Worm (Caenorhabditis elegans) whole organism, L4 larva: Measurements from ENCODE around the gene T16H12.9.

Experiments
- F49E8.2 ChIP-seq: sonication (generic microtip); optimal IDR thresholded peaks from 2 replicates; lab custom pipeline; 2016; ENCODE audit warnings: missing compliant biosample characterization, mild to moderate bottlenecking, missing genetic modification characterization, borderline replicate concordance
- T26A8.4 ChIP-seq: fragments of 200-800 bp; sonication (Bioruptor generic); IDR thresholded peaks from 2 replicates; pipeline ENCODE4 v1.3.6; 2022; ENCODE audit warnings: missing genetic modification characterization, missing compliant biosample characterization
- ZK337.2 ChIP-seq: fragments of 200-800 bp; sonication (Bioruptor generic); IDR thresholded peaks from 2 replicates; pipeline ENCODE4 v1.3.6; 2022; ENCODE audit warnings: missing genetic modification reagents, missing genetic modification characterization, missing compliant biosample characterization
- aha-1 ChIP-seq: fragments of 150-350 bp; peaks from one replicate; lab custom pipeline; 2014; ENCODE audit warnings: missing biosample characterization, missing genetic modification characterization
- ama-1 ChIP-seq: fragments of 150-350 bp; optimal IDR thresholded peaks from 2 replicates; lab custom pipeline; 2014; ENCODE audit warnings: inconsistent platforms, mixed read lengths
- ceh-62 ChIP-seq: sonication (generic microtip); optimal IDR thresholded peaks from 2 replicates; lab custom pipeline; 2017; ENCODE audit warnings: missing biosample characterization, missing genetic modification characterization
- cey-2 ChIP-seq: sonication (generic microtip); optimal IDR thresholded peaks from 3 replicates; lab custom pipeline; 2017; ENCODE audit warnings: missing genetic modification characterization, mild to moderate bottlenecking, missing compliant biosample characterization, antibody characterized with exemption, borderline replicate concordance; ENCODE audit not compliant: insufficient read depth
- ctbp-1 ChIP-seq: fragments of 200-800 bp; sonication (Bioruptor generic); IDR thresholded peaks from 2 replicates; pipeline ENCODE4 v1.3.6; 2022; ENCODE audit warnings: missing genetic modification reagents, missing genetic modification characterization, missing compliant biosample characterization
- daf-16 ChIP-seq, 3 experiments: sonication (generic microtip); optimal IDR thresholded peaks; 2 replicates each; lab custom pipeline; 2016 to 2017; ENCODE audit warnings: missing genetic modification characterization in 3 of 3, missing genetic modification reagents in 3 of 3, mild to moderate bottlenecking in 2 of 3, missing compliant biosample characterization in 2 of 3, missing biosample characterization in 1 of 3, moderate library complexity in 1 of 3
- daf-8 ChIP-seq: fragments of 200-800 bp; sonication (Bioruptor generic); IDR thresholded peaks from 2 replicates; pipeline ENCODE4 v1.3.6; 2022; ENCODE audit warnings: missing genetic modification characterization, missing compliant biosample characterization
- dmd-6 ChIP-seq: fragments of 200-800 bp; sonication (Bioruptor generic); IDR thresholded peaks from 2 replicates; pipeline ENCODE4 v1.3.6; 2022; ENCODE audit warnings: missing genetic modification reagents, missing genetic modification characterization, missing compliant biosample characterization
- dmd-9 ChIP-seq: fragments of 200-800 bp; sonication (Bioruptor generic); IDR thresholded peaks from 2 replicates; pipeline ENCODE4 v1.3.6; 2022; ENCODE audit warnings: missing genetic modification reagents, missing genetic modification characterization, missing compliant biosample characterization
- duxl-1 ChIP-seq: sonication (generic microtip); optimal IDR thresholded peaks from 2 replicates; lab custom pipeline; 2016; ENCODE audit warnings: mild to moderate bottlenecking, missing genetic modification characterization, moderate library complexity, missing compliant biosample characterization; ENCODE audit not compliant: poor library complexity
- egl-27 ChIP-seq: sonication (generic microtip); optimal IDR thresholded peaks from 3 replicates; lab custom pipeline; 2017; ENCODE audit warnings: missing biosample characterization, missing genetic modification reagents, missing genetic modification characterization
- egl-43 ChIP-seq: fragments of 200-800 bp; sonication (Bioruptor generic); IDR thresholded peaks from 2 replicates; pipeline ENCODE4 v1.3.6; 2022; ENCODE audit warnings: missing genetic modification reagents, missing genetic modification characterization, missing compliant biosample characterization
- fkh-10 ChIP-seq: fragments of 150-350 bp; optimal IDR thresholded peaks from 2 replicates; lab custom pipeline; 2014; ENCODE audit warnings: missing biosample characterization, missing genetic modification reagents, missing genetic modification characterization
- hif-1 ChIP-seq, 2 experiments: sonication (generic microtip); optimal IDR thresholded peaks; 2 replicates each; lab custom pipeline; 2016 to 2017; ENCODE audit warnings: missing compliant biosample characterization in 2 of 2, missing genetic modification characterization in 2 of 2, missing genetic modification reagents in 2 of 2, missing genotype in 2 of 2, mild to moderate bottlenecking in 1 of 2
- hlh-11 ChIP-seq: fragments of 200-800 bp; sonication (Bioruptor generic); optimal IDR thresholded peaks from 2 replicates; lab custom pipeline; 2018; ENCODE audit warnings: mild to moderate bottlenecking, missing genetic modification characterization, missing compliant biosample characterization
- jun-1 ChIP-seq: fragments of 150-350 bp; optimal IDR thresholded peaks from 2 replicates; lab custom pipeline; 2014; ENCODE audit warnings: missing biosample characterization, missing genetic modification reagents, missing genetic modification characterization
- lin-39 ChIP-seq: fragments of 150-350 bp; optimal IDR thresholded peaks from 2 replicates; lab custom pipeline; 2014; ENCODE audit warnings: missing biosample characterization, missing genetic modification reagents, missing genetic modification characterization
- lsy-2 ChIP-seq, 2 experiments: fragments of 150-350 bp in 1 of 2; sonication (generic microtip) in 1 of 2; optimal IDR thresholded peaks; 2 replicates each; lab custom pipeline; 2014 to 2017; ENCODE audit warnings: missing biosample characterization in 2 of 2, missing genetic modification characterization in 2 of 2
- madf-9 ChIP-seq: fragments of 200-800 bp; sonication (Bioruptor generic); conservative IDR thresholded peaks from 2 replicates; pipeline ENCODE4 v1.3.6; 2022; ENCODE audit warnings: missing genetic modification reagents, missing genetic modification characterization, missing compliant biosample characterization
- mdl-1 ChIP-seq, 2 experiments: fragments of 150-350 bp in 1 of 2; sonication (generic microtip) in 1 of 2; optimal IDR thresholded peaks; 2 replicates each; lab custom pipeline; 2014 to 2017; ENCODE audit warnings: missing biosample characterization in 2 of 2, missing genetic modification characterization in 2 of 2
- mes-2 ChIP-seq: sonication (generic microtip); optimal IDR thresholded peaks from 2 replicates; lab custom pipeline; 2016; ENCODE audit warnings: missing genotype, mild to moderate bottlenecking, missing genetic modification characterization, missing compliant biosample characterization; ENCODE audit not compliant: poor library complexity, severe bottlenecking
- mxl-3 ChIP-seq: fragments of 200-800 bp; sonication (Bioruptor generic); optimal IDR thresholded peaks from 2 replicates; lab custom pipeline; 2018; ENCODE audit warnings: mild to moderate bottlenecking, missing genetic modification characterization, missing compliant biosample characterization
- nhr-25 ChIP-seq: sonication (generic microtip); optimal IDR thresholded peaks from 2 replicates; lab custom pipeline; 2017; ENCODE audit warnings: missing genetic modification characterization, mild to moderate bottlenecking, missing compliant biosample characterization, antibody characterized with exemption, moderate library complexity, borderline replicate concordance; ENCODE audit not compliant: insufficient read depth
- nhr-28 ChIP-seq: fragments of 150-350 bp; optimal IDR thresholded peaks from 2 replicates; lab custom pipeline; 2014; ENCODE audit warnings: missing biosample characterization, missing genetic modification characterization
- nhr-48 ChIP-seq: sonication (generic microtip); optimal IDR thresholded peaks from 2 replicates; lab custom pipeline; 2016; ENCODE audit warnings: mild to moderate bottlenecking, missing genetic modification characterization, missing compliant biosample characterization
- pha-4 ChIP-seq, 2 experiments: fragments of 150-350 bp in 1 of 2; fragments of 200-800 bp in 1 of 2; sonication (Bioruptor generic) in 1 of 2; IDR thresholded peaks in 1 of 2; optimal IDR thresholded peaks in 1 of 2; 2 replicates each; pipeline versions ENCODE4 v1.3.6 to Lab custom; 2014 to 2022; ENCODE audit warnings: missing genetic modification characterization in 2 of 2, missing genetic modification reagents in 2 of 2, missing biosample characterization in 1 of 2, missing compliant biosample characterization in 1 of 2
- pqm-1 ChIP-seq: sonication (generic microtip); optimal IDR thresholded peaks from 2 replicates; lab custom pipeline; 2017; ENCODE audit warnings: missing biosample characterization, missing genetic modification characterization
- rbr-2 ChIP-seq: sonication (generic microtip); optimal IDR thresholded peaks from 2 replicates; lab custom pipeline; 2016; ENCODE audit warnings: missing genotype, missing genetic modification characterization, missing compliant biosample characterization
- set-16 ChIP-seq: fragments of 200-800 bp; sonication (Bioruptor generic); IDR thresholded peaks from 2 replicates; pipeline ENCODE4 v1.3.6; 2022; ENCODE audit warnings: missing genetic modification reagents, missing genetic modification characterization, missing compliant biosample characterization
- snpc-4 ChIP-seq: fragments of 150-350 bp; optimal IDR thresholded peaks from 2 replicates; lab custom pipeline; 2014; ENCODE audit warnings: missing biosample characterization, missing genetic modification characterization
- unc-39 ChIP-seq: sonication (generic microtip); optimal IDR thresholded peaks from 2 replicates; lab custom pipeline; 2017; ENCODE audit warnings: missing biosample characterization, missing genetic modification characterization
- zfp-3 ChIP-seq: fragments of 200-800 bp; sonication (Bioruptor generic); conservative IDR thresholded peaks from 2 replicates; pipeline ENCODE4 v1.3.6; 2022; ENCODE audit warnings: missing genetic modification reagents, missing genetic modification characterization, missing compliant biosample characterization

The T16H12.9 gene

ce11 chrIII:10094538-10094937, 14.6 kb upstream of the T16H12.9 start:
- TF ChIP-seq set-16 (GFP tag; lab: Robert Waterston, UW) (peak; percentile 96), rbr-2 (tag; lab: Kevin White, UChicago) (peak; percentile 43), nhr-48 (tag; lab: Kevin White, UChicago) (peak; percentile 38), mdl-1 (tag; optimal IDR thresholded peaks at IDR 0.05; lab: Kevin White, UChicago) (peak in 1 of 2 experiments; percentile 25), egl-27 (no peak), mxl-3 (GFP tag; lab: Kevin White, UChicago) (peak; percentile 68), T26A8.4 (GFP tag; lab: Robert Waterston, UW) (peak; percentile 35; the same call in 1 of the 2 replicates), dmd-6 (GFP tag; lab: Robert Waterston, UW) (no peak), mes-2 (tag; lab: Kevin White, UChicago) (peak; percentile 36), ctbp-1 (GFP tag; lab: Robert Waterston, UW) (0 out of 2 replicates have a peak, but pooled peaks have one; percentile 9), cey-2 (tag; lab: Kevin White, UChicago) (no peak), nhr-25 (tag; lab: Kevin White, UChicago) (peak; percentile 30), zfp-3 (GFP tag; lab: Robert Waterston, UW) (0 out of 2 replicates have a peak, but pooled peaks have one; percentile 39), F49E8.2 (tag; lab: Kevin White, UChicago) (no peak), egl-43 (0 out of 2 replicates have a peak, but pooled peaks have one; percentile 45), hif-1 (tag; optimal IDR thresholded peaks at IDR 0.05; lab: Kevin White, UChicago) (peak in 1 of 2 experiments; percentile 9), hlh-11 (tag; lab: Kevin White, UChicago) (peak; percentile 63), daf-8 (GFP tag; lab: Robert Waterston, UW) (no peak), pha-4 (GFP tag; IDR thresholded peaks at IDR 0.05; lab: Robert Waterston, UW) (0 out of 2 replicates have a peak, but pooled peaks have one; percentile 6), pha-4 (tag; optimal IDR thresholded peaks at IDR 0.05; lab: Kevin White, UChicago) (no peak), nhr-28 (tag; lab: Kevin White, UChicago) (no peak), madf-9 (peak; percentile 83), fkh-10 (GFP tag; lab: Kevin White, UChicago) (no peak), ZK337.2 (GFP tag; lab: Robert Waterston, UW) (0 out of 2 replicates have a peak, but pooled peaks have one; percentile 49)

DNA sequence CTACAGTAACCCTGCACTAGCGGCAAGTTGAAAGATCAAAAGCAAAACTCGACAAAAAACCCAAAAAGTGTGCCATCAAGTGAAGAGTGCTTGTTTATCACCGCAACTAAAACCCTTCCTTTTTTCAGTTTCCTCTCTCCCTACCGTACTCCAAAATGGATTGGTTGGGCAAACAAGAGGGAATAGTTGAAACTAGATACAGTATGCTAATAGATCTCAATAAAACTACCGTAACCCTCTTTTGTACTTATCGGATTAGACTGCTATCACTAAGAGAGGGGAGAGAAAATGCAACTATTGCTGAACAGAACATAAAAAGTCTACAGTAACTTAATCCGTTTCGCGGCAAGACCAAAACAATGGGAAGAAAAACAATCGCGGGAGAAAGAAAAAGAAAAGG, 13.7 kb upstream of the T16H12.9 start:
- no peak for TF ChIP-seq snpc-4 (tag; lab: Kevin White, UChicago)
- peak; percentile 47 for TF ChIP-seq nhr-28 (tag; lab: Kevin White, UChicago)
- no peak for TF ChIP-seq nhr-48 (tag; lab: Kevin White, UChicago)
- no peak for TF ChIP-seq lin-39 (tag; lab: Kevin White, UChicago)
- no peak for TF ChIP-seq daf-16 (GFP tag; optimal IDR thresholded peaks at IDR 0.05; lab: Kevin White, UChicago)
- TF ChIP-seq daf-16 (tag; optimal IDR thresholded peaks at IDR 0.05; lab: Kevin White, UChicago): peak; percentile 41
- no peak for TF ChIP-seq duxl-1
- no peak for TF ChIP-seq jun-1 (tag; lab: Kevin White, UChicago)
- TF ChIP-seq ceh-62 (tag; lab: Kevin White, UChicago): no peak
- TF ChIP-seq ama-1 (lab: Kevin White, UChicago): no peak
- TF ChIP-seq cey-2 (tag; lab: Kevin White, UChicago): no peak
- peak in 1 of 2 experiments; percentile 57 for TF ChIP-seq lsy-2 (tag; optimal IDR thresholded peaks at IDR 0.05; lab: Kevin White, UChicago)
- peak; percentile 8 for TF ChIP-seq pqm-1 (tag; lab: Kevin White, UChicago)
- no peak for TF ChIP-seq dmd-9 (GFP tag; lab: Robert Waterston, UW)
- no peak for TF ChIP-seq unc-39
- TF ChIP-seq aha-1: no peak
- TF ChIP-seq, all 104 proteins: peak for 4
